Worm (Caenorhabditis elegans) whole organism, L3 larva: ENCODE data around the gene Y49G5B.1.

Source experiments
- fos-1 ChIP-seq: fragments of 150-350 bp; optimal IDR thresholded peaks from 2 replicates; lab custom pipeline; 2014; ENCODE audit warnings: missing biosample characterization, missing genetic modification characterization
- pqm-1 ChIP-seq: fragments of 150-350 bp; optimal IDR thresholded peaks from 2 replicates; lab custom pipeline; 2017; ENCODE audit warnings: missing biosample characterization, missing genetic modification characterization, inconsistent platforms

DNA sequence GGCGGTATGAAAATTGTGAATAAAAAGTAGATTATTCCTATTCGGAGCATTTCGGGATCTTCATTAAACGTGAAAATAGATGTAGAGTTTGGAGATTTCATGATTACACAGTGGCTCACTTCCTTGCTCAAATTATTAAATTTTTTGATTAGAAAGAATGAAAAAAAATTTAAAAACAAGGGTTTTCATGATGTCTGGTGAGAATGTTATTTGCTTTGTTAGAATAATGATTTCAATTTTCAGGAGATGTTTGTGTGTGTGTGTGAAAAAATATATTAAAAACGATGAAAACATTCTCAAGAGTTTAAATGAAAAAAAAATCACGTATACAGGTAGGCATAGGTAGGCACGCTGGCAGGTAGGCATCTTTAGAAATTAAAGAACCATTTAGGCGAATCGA, 28.8 kb downstream of the Y49G5B.1 start, which contains the start of gene srt-68:
- TF ChIP-seq fos-1 (tag; lab: Kevin White, UChicago) (no peak), pqm-1 (tag; lab: Kevin White, UChicago) (no peak)
